Worm (Caenorhabditis elegans): Measurements from ENCODE around the gene R13A5.11.

- TF ChIP-seq nhr-25 (tag; optimal IDR thresholded peaks at IDR 0.05) (no peak), ztf-4 (tag; optimal IDR thresholded peaks at IDR 0.05) (no peak)
These were observed at the start of gene R13A5.11 for ce11 chrIII:7593285-7593928.
